Worm (Caenorhabditis elegans): Measurements from ENCODE around the gene ZK616.1.

DNA sequence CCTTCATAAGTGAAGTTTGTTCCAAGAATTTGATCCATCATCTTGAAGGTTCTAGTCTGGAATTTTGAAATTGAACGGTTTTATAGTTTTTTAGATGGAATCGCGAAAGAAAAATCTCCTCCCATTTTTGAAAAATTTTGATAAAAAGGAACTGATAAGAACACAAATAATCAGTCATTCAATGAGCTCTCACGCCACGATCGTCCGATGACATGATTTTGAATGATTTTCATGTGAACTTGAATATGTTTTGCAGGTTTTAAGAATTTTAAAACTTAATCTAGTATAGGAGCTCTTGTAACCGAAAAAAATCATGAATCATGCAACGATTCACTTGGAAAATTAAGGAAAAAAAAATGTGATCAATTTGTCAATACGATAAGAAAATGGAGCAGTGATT, 23.6 kb upstream of the ZK616.1 start, which contains the start of gene elo-5:
- TF ChIP-seq ceh-30 (tag; optimal IDR thresholded peaks at IDR 0.05) (no peak), fkh-10 (GFP tag; optimal IDR thresholded peaks at IDR 0.05) (no peak), fkh-6 (tag; optimal IDR thresholded peaks at IDR 0.05) (no peak), pqm-1 (tag; optimal IDR thresholded peaks at IDR 0.05) (no peak), pag-3 (tag; optimal IDR thresholded peaks at IDR 0.05; ENCODE audit: borderline replicate concordance) (no peak), F13H6.1 (tag; optimal IDR thresholded peaks at IDR 0.05) (no peak), ttx-3 (tag; optimal IDR thresholded peaks at IDR 0.05) (no peak), nhr-11 (tag; optimal IDR thresholded peaks at IDR 0.05) (no peak), nhr-232 (tag; optimal IDR thresholded peaks at IDR 0.05) (no peak), ceh-18 (tag; optimal IDR thresholded peaks at IDR 0.05) (no peak), pax-1 (tag; optimal IDR thresholded peaks at IDR 0.05) (no peak)
